Worm (Caenorhabditis elegans) whole organism, late embryonic: Measurements from ENCODE around the gene plc-4.

Source experiments
- C08G9.2 ChIP-seq: sonication (generic microtip); optimal IDR thresholded peaks from 2 replicates; lab custom pipeline; 2016; ENCODE audit warnings: mild to moderate bottlenecking, missing genetic modification characterization, moderate library complexity, missing compliant biosample characterization
- T23F11.4 ChIP-seq: fragments of 200-800 bp; sonication (Bioruptor generic); optimal IDR thresholded peaks from 2 replicates; lab custom pipeline; 2018; ENCODE audit warnings: mild to moderate bottlenecking, missing genetic modification characterization, missing compliant biosample characterization
- Y22D7AL.16 ChIP-seq: sonication (generic microtip); optimal IDR thresholded peaks from 2 replicates; lab custom pipeline; 2016; ENCODE audit warnings: missing genetic modification characterization, missing compliant biosample characterization
- ceh-18 ChIP-seq: sonication (generic microtip); optimal IDR thresholded peaks from 2 replicates; lab custom pipeline; 2016; ENCODE audit warnings: missing genetic modification characterization, missing compliant biosample characterization
- ceh-2 ChIP-seq: sonication (generic microtip); optimal IDR thresholded peaks from 2 replicates; lab custom pipeline; 2016; ENCODE audit warnings: missing genotype, missing genetic modification characterization, missing compliant biosample characterization
- ceh-22 ChIP-seq: sonication (generic microtip); optimal IDR thresholded peaks from 2 replicates; lab custom pipeline; 2017; ENCODE audit warnings: missing biosample characterization, missing genetic modification characterization
- ceh-24 ChIP-seq: sonication (generic microtip); optimal IDR thresholded peaks from 2 replicates; lab custom pipeline; 2016; ENCODE audit warnings: mild to moderate bottlenecking, missing genetic modification characterization, missing compliant biosample characterization
- ceh-31 ChIP-seq: sonication (generic microtip); optimal IDR thresholded peaks from 2 replicates; lab custom pipeline; 2016; ENCODE audit warnings: missing genetic modification characterization, missing compliant biosample characterization
- ceh-34 ChIP-seq: sonication (generic microtip); optimal IDR thresholded peaks from 2 replicates; lab custom pipeline; 2016; ENCODE audit warnings: mild to moderate bottlenecking, missing genetic modification characterization, missing compliant biosample characterization
- che-1 ChIP-seq: sonication (generic microtip); optimal IDR thresholded peaks from 2 replicates; lab custom pipeline; 2016; ENCODE audit warnings: mild to moderate bottlenecking, missing genetic modification characterization, missing compliant biosample characterization
- dve-1 ChIP-seq: sonication (generic microtip); optimal IDR thresholded peaks from 2 replicates; lab custom pipeline; 2017; ENCODE audit warnings: antibody characterized with exemption, mild to moderate bottlenecking, missing genetic modification characterization, missing compliant biosample characterization
- elt-2 ChIP-seq: sonication (generic microtip); optimal IDR thresholded peaks from 2 replicates; lab custom pipeline; 2016; ENCODE audit warnings: missing genetic modification reagents, missing genetic modification characterization, missing compliant biosample characterization
- elt-4 ChIP-seq: sonication (generic microtip); optimal IDR thresholded peaks from 2 replicates; lab custom pipeline; 2016; ENCODE audit warnings: missing genetic modification characterization, missing compliant biosample characterization
- eyg-1 ChIP-seq: sonication (generic microtip); optimal IDR thresholded peaks from 2 replicates; lab custom pipeline; 2016; ENCODE audit warnings: missing genotype, missing genetic modification characterization, missing compliant biosample characterization
- fax-1 ChIP-seq: sonication (generic microtip); optimal IDR thresholded peaks from 2 replicates; lab custom pipeline; 2016; ENCODE audit warnings: missing genotype, missing genetic modification characterization, missing compliant biosample characterization
- fkh-10 ChIP-seq: fragments of 150-350 bp; optimal IDR thresholded peaks from 2 replicates; lab custom pipeline; 2014; ENCODE audit warnings: missing biosample characterization, missing genetic modification reagents, missing genetic modification characterization
- fkh-6 ChIP-seq: sonication (generic microtip); optimal IDR thresholded peaks from 2 replicates; lab custom pipeline; 2016; ENCODE audit warnings: missing genetic modification characterization, missing compliant biosample characterization
- hlh-13 ChIP-seq: fragments of 200-800 bp; sonication (Bioruptor generic); optimal IDR thresholded peaks from 2 replicates; lab custom pipeline; 2018; ENCODE audit warnings: mild to moderate bottlenecking, missing genetic modification characterization, missing compliant biosample characterization
- hlh-15 ChIP-seq: sonication (generic microtip); optimal IDR thresholded peaks from 2 replicates; lab custom pipeline; 2016; ENCODE audit warnings: missing genetic modification characterization, missing compliant biosample characterization
- hlh-8 ChIP-seq: sonication (generic microtip); optimal IDR thresholded peaks from 2 replicates; lab custom pipeline; 2016; ENCODE audit warnings: missing genotype, missing genetic modification characterization, missing compliant biosample characterization
- lim-6 ChIP-seq: sonication (generic microtip); optimal IDR thresholded peaks from 2 replicates; lab custom pipeline; 2016; ENCODE audit warnings: missing genetic modification characterization, missing compliant biosample characterization
- lin-11 ChIP-seq: fragments of 200-800 bp; sonication (Bioruptor generic); optimal IDR thresholded peaks from 2 replicates; lab custom pipeline; 2018; ENCODE audit warnings: mild to moderate bottlenecking, missing genetic modification characterization, missing compliant biosample characterization
- madf-2 ChIP-seq: sonication (generic microtip); optimal IDR thresholded peaks from 2 replicates; lab custom pipeline; 2017; ENCODE audit warnings: missing genetic modification characterization, missing compliant biosample characterization
- nfya-1 ChIP-seq: sonication (generic microtip); optimal IDR thresholded peaks from 2 replicates; lab custom pipeline; 2017; ENCODE audit warnings: missing genetic modification characterization, mild to moderate bottlenecking, missing compliant biosample characterization, antibody characterized with exemption, moderate library complexity
- npax-4 ChIP-seq: sonication (generic microtip); optimal IDR thresholded peaks from 2 replicates; lab custom pipeline; 2016; ENCODE audit warnings: missing genetic modification characterization, missing compliant biosample characterization
- pax-1 ChIP-seq: fragments of 150-350 bp; optimal IDR thresholded peaks from 2 replicates; lab custom pipeline; 2014; ENCODE audit warnings: missing biosample characterization, missing genetic modification characterization
- pha-4 ChIP-seq: fragments of 150-350 bp; optimal IDR thresholded peaks from 2 replicates; lab custom pipeline; 2018; ENCODE audit warnings: missing biosample characterization, missing genetic modification reagents, missing genetic modification characterization
- pros-1 ChIP-seq: fragments of 150-350 bp; optimal IDR thresholded peaks from 2 replicates; lab custom pipeline; 2014; ENCODE audit warnings: missing biosample characterization, missing genetic modification reagents, missing genetic modification characterization
- sdc-2 ChIP-seq: sonication (generic microtip); optimal IDR thresholded peaks from 2 replicates; lab custom pipeline; 2016; ENCODE audit warnings: missing genotype, missing genetic modification characterization, missing compliant biosample characterization
- sox-2 ChIP-seq: fragments of 200-800 bp; sonication (Bioruptor generic); IDR thresholded peaks from 2 replicates; pipeline ENCODE4 v1.3.6; 2022; ENCODE audit warnings: missing genetic modification reagents, missing genetic modification characterization, missing compliant biosample characterization
- sox-4 ChIP-seq: sonication (generic microtip); optimal IDR thresholded peaks from 2 replicates; lab custom pipeline; 2017; ENCODE audit warnings: mild to moderate bottlenecking, missing genetic modification characterization, inconsistent platforms, missing compliant biosample characterization
- tbx-7 ChIP-seq: sonication (generic microtip); optimal IDR thresholded peaks from 2 replicates; lab custom pipeline; 2016; ENCODE audit warnings: missing genotype, missing genetic modification characterization, missing compliant biosample characterization
- ttx-3 ChIP-seq: sonication (generic microtip); optimal IDR thresholded peaks from 2 replicates; lab custom pipeline; 2016; ENCODE audit warnings: missing genetic modification reagents, missing genetic modification characterization, missing compliant biosample characterization
- unc-42 ChIP-seq: sonication (generic microtip); optimal IDR thresholded peaks from 2 replicates; lab custom pipeline; 2016; ENCODE audit warnings: missing genotype, missing genetic modification characterization, missing compliant biosample characterization
- unc-86 ChIP-seq: sonication (generic microtip); optimal IDR thresholded peaks from 2 replicates; lab custom pipeline; 2016; ENCODE audit warnings: missing genetic modification characterization, missing compliant biosample characterization
- zip-5 ChIP-seq: sonication (generic microtip); optimal IDR thresholded peaks from 2 replicates; lab custom pipeline; 2016; ENCODE audit warnings: missing genetic modification characterization, missing compliant biosample characterization

The plc-4 gene

DNA sequence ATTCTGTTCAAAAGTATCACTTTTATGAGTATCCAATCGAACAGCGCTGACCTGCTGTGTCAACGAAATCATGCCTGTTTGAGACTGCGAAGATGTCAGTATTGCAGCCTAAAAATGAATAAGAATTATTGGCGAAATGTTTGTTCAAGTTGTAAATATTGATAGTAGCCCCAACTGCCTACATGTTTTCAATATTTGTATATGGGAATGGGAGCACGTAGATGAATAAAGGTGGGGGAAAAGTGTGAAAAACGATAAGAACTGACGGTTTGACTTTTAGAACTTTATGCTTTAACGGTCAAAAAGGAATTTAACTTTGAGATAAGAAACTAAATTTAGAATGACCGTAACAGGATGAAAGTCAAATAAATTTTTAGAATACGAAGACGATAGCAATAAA, 7.8 kb upstream of the plc-4 start:
- TF ChIP-seq hlh-15 (tag; lab: Kevin White, UChicago), result no peak
- no peak for TF ChIP-seq Y22D7AL.16 (tag; lab: Kevin White, UChicago)
- no peak for TF ChIP-seq ceh-34 (tag; lab: Kevin White, UChicago)
- no peak for TF ChIP-seq hlh-8 (tag; lab: Kevin White, UChicago)
- TF ChIP-seq che-1 (tag; lab: Kevin White, UChicago), result no peak
- no peak for TF ChIP-seq eyg-1 (tag; lab: Kevin White, UChicago)
- no peak for TF ChIP-seq sox-4 (tag; lab: Kevin White, UChicago)
- no peak for TF ChIP-seq lim-6 (tag; lab: Kevin White, UChicago)
- TF ChIP-seq ceh-24 (tag; lab: Kevin White, UChicago), result no peak
- no peak for TF ChIP-seq zip-5 (tag; lab: Kevin White, UChicago)
- TF ChIP-seq sox-2 (GFP tag; lab: Robert Waterston, UW), result no peak
- no peak for TF ChIP-seq lin-11 (tag; lab: Kevin White, UChicago)
- no peak for TF ChIP-seq ceh-22 (tag; lab: Kevin White, UChicago)

DNA sequence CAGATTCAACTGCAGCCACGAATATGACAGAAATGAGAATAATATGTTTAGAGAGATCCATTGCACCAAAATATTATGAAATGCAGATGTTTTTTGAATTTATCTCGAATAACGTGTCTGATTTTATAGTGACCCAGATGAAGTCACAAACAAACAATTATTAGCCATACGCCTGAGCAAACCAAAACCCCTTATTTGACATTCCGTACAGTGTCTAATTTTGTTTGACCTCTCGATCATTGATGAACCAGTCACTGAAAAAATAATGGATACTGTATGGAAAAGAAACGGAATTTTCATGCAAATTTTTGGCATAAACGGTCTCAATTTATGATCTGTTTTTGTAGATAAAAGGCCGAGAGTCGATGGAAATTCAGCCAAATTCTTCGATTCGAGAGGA, 3.7 kb upstream of the plc-4 start, which contains the start of the genes R05G6.9 and R05G6.3:
R05G6.9 (minus strand) TSS at position 101 of the 400 bp plus-strand sequence.
R05G6.3 (plus strand) TSS at position 386 of the 400 bp plus-strand sequence.
- TF ChIP-seq fax-1 (no peak), pros-1 (tag; lab: Kevin White, UChicago) (no peak), T23F11.4 (GFP tag; lab: Kevin White, UChicago) (no peak), ceh-24 (tag; lab: Kevin White, UChicago) (no peak), eyg-1 (tag; lab: Kevin White, UChicago) (no peak), pax-1 (tag; lab: Kevin White, UChicago) (no peak), ceh-31 (tag; lab: Kevin White, UChicago) (no peak)

DNA sequence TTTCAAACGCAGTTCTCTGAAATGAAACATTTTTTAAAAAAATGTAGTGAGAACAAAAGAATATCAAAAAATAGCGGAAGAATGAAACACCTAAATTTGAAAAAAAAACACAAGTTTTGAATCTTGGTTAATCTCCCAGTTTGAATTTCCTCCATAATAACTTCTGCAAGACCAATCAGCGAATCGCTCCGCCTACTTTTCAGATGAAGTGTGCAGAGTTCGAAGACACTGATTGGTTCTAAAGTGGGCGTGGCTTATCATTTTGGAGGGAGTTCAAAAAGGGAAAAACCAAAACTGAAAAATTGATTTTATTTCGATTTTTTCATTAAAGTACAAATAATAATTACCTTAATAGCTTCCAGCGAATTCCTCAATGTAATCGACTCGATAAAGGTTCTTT, 1.6 kb downstream of the plc-4 start:
- TF ChIP-seq hlh-13 (GFP tag; lab: Kevin White, UChicago) (no peak), ceh-22 (tag; lab: Kevin White, UChicago) (no peak), nfya-1 (tag; lab: Kevin White, UChicago) (peak; percentile 72), ceh-2 (tag; lab: Kevin White, UChicago) (no peak), elt-4 (no peak)

DNA sequence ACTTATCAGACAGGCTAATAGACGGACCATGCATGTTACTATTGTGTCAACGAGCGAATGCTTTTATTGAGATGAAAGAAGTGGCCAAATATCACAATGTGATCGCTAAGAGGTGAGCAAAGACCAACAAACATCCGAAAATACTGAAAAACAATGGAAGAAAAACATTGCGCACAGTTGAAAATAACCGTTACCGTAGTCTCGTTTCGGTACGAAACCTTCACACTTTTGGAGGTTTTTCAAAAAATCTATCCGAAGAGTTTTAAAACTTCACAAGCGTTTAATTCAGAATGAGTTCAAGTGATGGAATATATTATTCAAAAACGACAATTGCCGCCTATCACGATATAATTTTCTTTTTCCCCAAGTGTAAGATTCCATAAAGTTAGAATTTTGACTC, 3.6 kb downstream of the plc-4 start:
- TF ChIP-seq unc-86 (tag; lab: Kevin White, UChicago) (no peak), che-1 (tag; lab: Kevin White, UChicago) (no peak), ceh-18 (tag; lab: Kevin White, UChicago) (no peak), C08G9.2 (tag; lab: Kevin White, UChicago) (no peak), npax-4 (no peak), fkh-6 (tag; lab: Kevin White, UChicago) (no peak), madf-2 (no peak), pros-1 (tag; lab: Kevin White, UChicago) (no peak), elt-2 (tag; lab: Kevin White, UChicago) (no peak), ceh-22 (tag; lab: Kevin White, UChicago) (no peak), sdc-2 (tag; lab: Kevin White, UChicago) (no peak)

DNA sequence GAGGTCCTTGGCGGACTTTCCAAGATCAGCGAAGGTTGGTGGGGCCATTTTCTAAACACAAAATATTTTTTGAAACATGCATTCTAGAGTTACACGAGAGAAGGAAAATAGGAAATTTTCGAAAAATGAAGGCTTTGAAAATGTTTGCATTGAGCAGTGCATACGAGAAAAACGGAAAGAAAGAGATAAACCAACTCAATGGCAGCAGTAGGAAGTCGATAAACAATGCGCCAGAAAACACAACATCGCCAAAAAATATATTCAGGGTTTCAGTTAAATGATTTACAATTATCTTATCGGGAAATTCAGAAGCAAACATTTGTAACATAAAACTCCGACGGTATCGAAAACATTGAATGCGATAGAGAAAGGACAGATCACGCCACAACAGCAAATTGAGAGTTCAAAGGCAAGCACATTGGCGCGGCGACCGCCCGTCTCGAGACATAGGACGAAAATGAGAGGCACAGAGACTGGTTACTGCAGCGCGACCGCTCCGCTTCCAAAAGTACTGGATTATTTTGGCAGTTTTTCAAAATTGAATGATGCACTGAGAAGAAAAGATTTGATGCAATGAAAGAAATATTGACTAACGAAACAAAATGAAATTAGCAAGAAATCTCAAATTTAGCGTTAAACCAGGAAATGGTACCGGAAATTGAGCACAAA, 4.5 kb downstream of the plc-4 start, which contains the start of the genes vdac-1 and R05G6.5:
vdac-1 (minus strand) TSS at position 51 of the 669 bp plus-strand sequence.
R05G6.5 (plus strand) TSS at position 527 of the 669 bp plus-strand sequence.
- no peak for TF ChIP-seq tbx-7
- TF ChIP-seq pax-1 (tag; lab: Kevin White, UChicago), result no peak
- peak; percentile 32 for TF ChIP-seq nfya-1 (tag; lab: Kevin White, UChicago)
- no peak for TF ChIP-seq zip-5 (tag; lab: Kevin White, UChicago)
- TF ChIP-seq ttx-3 (tag; lab: Kevin White, UChicago), result no peak
- no peak for TF ChIP-seq lim-6 (tag; lab: Kevin White, UChicago)
- no peak for TF ChIP-seq ceh-34 (tag; lab: Kevin White, UChicago)
- TF ChIP-seq ceh-18 (tag; lab: Kevin White, UChicago), result peak; percentile 31
- no peak for TF ChIP-seq sdc-2 (tag; lab: Kevin White, UChicago)
- TF ChIP-seq unc-42 (tag; lab: Kevin White, UChicago), result peak; percentile 47
- no peak for TF ChIP-seq fkh-10 (GFP tag; lab: Kevin White, UChicago)
- TF ChIP-seq npax-4, result no peak
- TF ChIP-seq lin-11 (tag; lab: Kevin White, UChicago), result no peak
- no peak for TF ChIP-seq Y22D7AL.16 (tag; lab: Kevin White, UChicago)
- no peak for TF ChIP-seq pha-4 (tag; lab: Kevin White, UChicago)
- peak; percentile 45 for TF ChIP-seq dve-1 (tag; lab: Kevin White, UChicago)
